Worm (Caenorhabditis elegans): ENCODE measurements around the gene C45B2.8.

C45B2.8 gene

ce11 chrX:6091967-6092366 lies 4.2 kb downstream of the C45B2.8 start, which contains the start of gene hsp-3 (continued):
- TF ChIP-seq sdc-2 (tag; optimal IDR thresholded peaks at IDR 0.05), result peak; percentile 86
- peak; percentile 75 for TF ChIP-seq rnt-1 (tag; optimal IDR thresholded peaks at IDR 0.05)
- TF ChIP-seq ceh-30 (tag; optimal IDR thresholded peaks at IDR 0.05), result peak; percentile 59
- TF ChIP-seq lim-6 (tag; optimal IDR thresholded peaks at IDR 0.05), result peak; percentile 40
- TF ChIP-seq madf-2 (tag; optimal IDR thresholded peaks at IDR 0.05), result no peak
- peak; percentile 84 for TF ChIP-seq ets-4 (tag; optimal IDR thresholded peaks at IDR 0.05)
- TF ChIP-seq ref-2 (tag; optimal IDR thresholded peaks at IDR 0.05), result peak; percentile 97

DNA sequence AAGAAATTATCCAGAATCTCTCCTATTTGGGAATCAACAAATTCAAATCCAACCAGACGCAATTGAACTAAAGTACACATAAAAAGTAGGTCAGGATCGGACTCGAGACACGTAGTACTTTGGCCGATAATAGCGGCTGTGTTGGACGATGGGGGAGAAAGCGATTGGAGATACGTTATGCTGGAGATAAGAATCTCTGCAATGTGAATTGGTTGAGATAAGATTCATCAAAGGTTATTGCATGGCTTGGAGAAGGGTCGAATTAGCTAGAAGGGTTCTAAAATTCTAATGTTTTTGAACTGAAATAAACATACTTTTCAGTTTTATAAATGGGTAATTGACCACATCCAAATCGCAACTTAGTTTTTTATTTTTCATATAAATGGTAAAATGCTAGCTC lies 4.8 kb downstream of the C45B2.8 start:
- TF ChIP-seq hlh-13 (GFP tag; optimal IDR thresholded peaks at IDR 0.05), result no peak
- peak; percentile 13 for TF ChIP-seq rnt-1 (tag; optimal IDR thresholded peaks at IDR 0.05)
- no peak for TF ChIP-seq npax-4 (tag; optimal IDR thresholded peaks at IDR 0.05)

DNA sequence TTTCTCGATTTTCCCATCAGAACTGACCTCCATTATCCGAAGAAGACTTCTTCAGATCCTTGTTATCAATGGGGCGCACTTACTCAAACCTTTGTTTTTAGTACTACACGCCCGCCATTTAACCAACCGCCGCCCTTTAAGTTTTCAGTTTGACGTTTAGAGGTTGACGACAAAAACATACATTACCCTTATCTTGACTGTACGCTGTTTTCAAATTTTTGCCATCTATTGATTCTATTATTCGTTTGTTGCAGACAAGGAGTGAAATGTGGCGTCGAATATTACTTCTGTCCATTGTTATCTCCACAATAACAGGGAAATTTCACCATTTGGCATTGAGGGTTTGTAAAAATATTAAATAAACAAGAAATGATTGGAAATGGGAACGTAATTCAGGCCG lies 5.3 kb downstream of the C45B2.8 start, which contains the start of gene C15H9.5:
C15H9.5 (plus strand) TSS at position 255 of the 400 bp plus-strand sequence.
- TF ChIP-seq K02D7.2 (tag; optimal IDR thresholded peaks at IDR 0.05) (no peak), ref-2 (tag; optimal IDR thresholded peaks at IDR 0.05) (no peak), ceh-19 (GFP tag; optimal IDR thresholded peaks at IDR 0.05) (no peak), nhr-11 (tag; optimal IDR thresholded peaks at IDR 0.05) (no peak), nfya-1 (tag; optimal IDR thresholded peaks at IDR 0.05) (peak; percentile 43), hlh-15 (tag; optimal IDR thresholded peaks at IDR 0.05) (no peak), pros-1 (tag; optimal IDR thresholded peaks at IDR 0.05) (no peak), C08G9.2 (tag; optimal IDR thresholded peaks at IDR 0.05) (no peak)

DNA sequence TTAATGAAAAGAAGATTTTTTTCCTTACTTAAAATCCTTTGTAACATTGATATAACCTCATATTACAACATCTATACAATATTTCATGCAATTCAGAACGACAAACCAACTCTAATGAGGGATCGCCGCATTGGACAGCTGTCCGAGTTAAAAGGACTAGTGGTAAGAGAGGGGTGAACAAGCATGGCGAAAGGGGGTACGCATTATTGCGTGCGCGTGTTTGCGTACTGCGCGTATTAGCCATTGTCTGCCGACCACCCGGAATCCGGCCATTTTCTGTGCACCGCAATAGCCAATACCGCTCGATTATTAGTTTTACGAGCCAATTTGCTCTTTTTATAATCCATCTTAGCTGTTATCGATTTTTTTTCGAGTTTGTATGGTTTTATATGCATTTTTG lies 9.8 kb downstream of the C45B2.8 start, which contains the start of gene C15H9.4:
C15H9.4 (plus strand) TSS at position 93 of the 400 bp plus-strand sequence.
- TF ChIP-seq pha-2 (tag; optimal IDR thresholded peaks at IDR 0.05) (peak; percentile 71), tbx-2 (tag; optimal IDR thresholded peaks at IDR 0.05) (peak; percentile 53), fax-1 (tag; optimal IDR thresholded peaks at IDR 0.05) (no peak), ceh-19 (GFP tag; optimal IDR thresholded peaks at IDR 0.05) (peak; percentile 6), ceh-14 (tag; optimal IDR thresholded peaks at IDR 0.05) (peak; percentile 40), unc-55 (GFP tag; optimal IDR thresholded peaks at IDR 0.05) (peak; percentile 31), T23F11.4 (GFP tag; optimal IDR thresholded peaks at IDR 0.05) (no peak), ceh-2 (tag; optimal IDR thresholded peaks at IDR 0.05) (no peak), che-1 (tag; optimal IDR thresholded peaks at IDR 0.05) (no peak), K02D7.2 (tag; optimal IDR thresholded peaks at IDR 0.05) (no peak), ceh-22 (tag; optimal IDR thresholded peaks at IDR 0.05) (no peak), sox-2 (GFP tag; IDR thresholded peaks at IDR 0.05) (peak; percentile 76), ets-4 (tag; optimal IDR thresholded peaks at IDR 0.05) (no peak), ceh-31 (tag; optimal IDR thresholded peaks at IDR 0.05) (peak; percentile 57), elt-4 (tag; optimal IDR thresholded peaks at IDR 0.05) (no peak), ceh-48 (tag; optimal IDR thresholded peaks at IDR 0.05) (peak; percentile 14), gmeb-2 (tag; optimal IDR thresholded peaks at IDR 0.05) (no peak), sdc-2 (tag; optimal IDR thresholded peaks at IDR 0.05) (peak; percentile 56), ceh-34 (tag; optimal IDR thresholded peaks at IDR 0.05) (no peak), rnt-1 (tag; optimal IDR thresholded peaks at IDR 0.05) (peak; percentile 2), nhr-232 (tag; optimal IDR thresholded peaks at IDR 0.05) (no peak), madf-2 (tag; optimal IDR thresholded peaks at IDR 0.05) (no peak), unc-3 (GFP tag; conservative IDR thresholded peaks at IDR 0.05) (no peak), unc-3 (tag; optimal IDR thresholded peaks at IDR 0.05) (no peak), eyg-1 (tag; optimal IDR thresholded peaks at IDR 0.05) (no peak), npax-4 (tag; optimal IDR thresholded peaks at IDR 0.05) (no peak), unc-86 (tag; optimal IDR thresholded peaks at IDR 0.05) (no peak), mec-3 (tag; optimal IDR thresholded peaks at IDR 0.05; ENCODE audit: borderline replicate concordance) (no peak), unc-42 (tag; optimal IDR thresholded peaks at IDR 0.05) (peak; percentile 61), hlh-8 (tag; optimal IDR thresholded peaks at IDR 0.05) (no peak), ref-2 (tag; optimal IDR thresholded peaks at IDR 0.05) (peak; percentile 23), K09A11.1 (tag; optimal IDR thresholded peaks at IDR 0.05; ENCODE audit: insufficient read depth) (no peak), nfya-1 (tag; optimal IDR thresholded peaks at IDR 0.05) (peak; percentile 74)

Measured in whole organism, late embryonic.